Fruit fly (Drosophila melanogaster) whole organism, embryonic: ENCODE results near the gene RhoGAPp190.

Experiments
- CG10565 ChIP-seq: fragments of 200-800 bp; sonication (Bioruptor generic); optimal IDR thresholded peaks from 3 replicates; lab custom pipeline; 2016; ENCODE audit warnings: missing biosample characterization, mild to moderate bottlenecking, missing genetic modification characterization
- CG12104 ChIP-seq: fragments of 200-800 bp; sonication (Bioruptor generic); optimal IDR thresholded peaks from 3 replicates; lab custom pipeline; 2016; ENCODE audit warnings: missing biosample characterization, missing genetic modification characterization
- CG12744 ChIP-seq: fragments of 200-800 bp; sonication (Bioruptor generic); optimal IDR thresholded peaks from 2 replicates; lab custom pipeline; 2016; ENCODE audit warnings: missing biosample characterization, missing genetic modification characterization
- CG14860 ChIP-seq: fragments of 200-800 bp; sonication (Bioruptor generic); IDR thresholded peaks from 3 replicates; pipeline ENCODE4 v1.3.6; 2022; ENCODE audit warnings: missing biosample characterization, missing genetic modification characterization; ENCODE audit not compliant: partially characterized antibody
- CG17568 ChIP-seq: fragments of 200-800 bp; sonication (Bioruptor generic); optimal IDR thresholded peaks from 2 replicates; lab custom pipeline; 2018; ENCODE audit warnings: missing biosample characterization, mild to moderate bottlenecking, missing genetic modification characterization, moderate library complexity
- CG18262 ChIP-seq: fragments of 200-800 bp; optimal IDR thresholded peaks from 3 replicates; lab custom pipeline; 2019; ENCODE audit warnings: missing biosample characterization, mild to moderate bottlenecking, missing genetic modification characterization, moderate library complexity
- CG2120 ChIP-seq: fragments of 200-800 bp; sonication (Bioruptor generic); optimal IDR thresholded peaks from 3 replicates; lab custom pipeline; 2016; ENCODE audit warnings: missing biosample characterization, missing genetic modification characterization
- CG2199 ChIP-seq: fragments of 200-800 bp; sonication (Bioruptor generic); IDR thresholded peaks from 3 replicates; pipeline ENCODE4 v1.3.6; 2022; ENCODE audit warnings: missing biosample characterization, missing genetic modification characterization
- CG2889 ChIP-seq: fragments of 200-800 bp; sonication (Bioruptor generic); IDR thresholded peaks from 3 replicates; pipeline ENCODE4 v1.3.6; 2022; ENCODE audit warnings: missing biosample characterization, missing genetic modification characterization
- CG32532 ChIP-seq: fragments of 200-800 bp; sonication (Bioruptor generic); IDR thresholded peaks from 2 replicates; pipeline ENCODE4 v1.3.6; 2022; ENCODE audit warnings: missing biosample characterization, missing genetic modification characterization
- CG4328 ChIP-seq: fragments of 200-800 bp; sonication (Bioruptor generic); optimal IDR thresholded peaks from 3 replicates; lab custom pipeline; 2017; ENCODE audit warnings: missing biosample characterization, missing genetic modification reagents, missing genetic modification characterization
- CG43689 ChIP-seq: fragments of 200-800 bp; sonication (Bioruptor generic); IDR thresholded peaks from 2 replicates; pipeline ENCODE4 v1.3.6; 2022; ENCODE audit warnings: missing biosample characterization, missing genetic modification characterization
- CG4404 ChIP-seq: fragments of 200-800 bp; sonication (Bioruptor generic); IDR thresholded peaks from 2 replicates; pipeline ENCODE4 v1.3.6; 2022; ENCODE audit warnings: missing biosample characterization, missing genetic modification characterization
- CG4424 ChIP-seq: fragments of 200-800 bp; sonication (Bioruptor generic); optimal IDR thresholded peaks from 3 replicates; lab custom pipeline; 2016; ENCODE audit warnings: missing biosample characterization, missing genetic modification characterization
- CG5245 ChIP-seq: fragments of 200-800 bp; sonication (Bioruptor generic); optimal IDR thresholded peaks from 3 replicates; lab custom pipeline; 2016; ENCODE audit warnings: missing biosample characterization, missing genetic modification characterization
- CG7271 ChIP-seq: fragments of 200-800 bp; sonication (Bioruptor generic); optimal IDR thresholded peaks from 2 replicates; lab custom pipeline; 2018; ENCODE audit warnings: missing biosample characterization, mild to moderate bottlenecking, missing genetic modification characterization, moderate library complexity
- CG7839 ChIP-seq: fragments of 200-800 bp; sonication (Bioruptor generic); optimal IDR thresholded peaks from 3 replicates; lab custom pipeline; 2018; ENCODE audit warnings: missing biosample characterization, mild to moderate bottlenecking, missing genetic modification characterization, moderate library complexity
- CG7928 ChIP-seq: fragments of 200-800 bp; sonication (Bioruptor generic); optimal IDR thresholded peaks from 2 replicates; lab custom pipeline; 2017; ENCODE audit warnings: missing biosample characterization, mild to moderate bottlenecking, missing genetic modification characterization
- CG8924 ChIP-seq: fragments of 200-800 bp; optimal IDR thresholded peaks from 3 replicates; lab custom pipeline; 2019; ENCODE audit warnings: missing biosample characterization, mild to moderate bottlenecking, missing genetic modification characterization, moderate library complexity
- Chrac-16 ChIP-seq: fragments of 200-800 bp; sonication (Bioruptor generic); optimal IDR thresholded peaks from 3 replicates; lab custom pipeline; 2016; ENCODE audit warnings: missing biosample characterization, missing genetic modification characterization
- CoRest ChIP-seq: fragments of 200-800 bp; sonication (Bioruptor generic); optimal IDR thresholded peaks from 3 replicates; lab custom pipeline; 2018; ENCODE audit warnings: missing biosample characterization, mild to moderate bottlenecking, missing genetic modification characterization, moderate library complexity
- Dad ChIP-seq: fragments of 200-800 bp; sonication (Bioruptor generic); optimal IDR thresholded peaks from 3 replicates; lab custom pipeline; 2016; ENCODE audit warnings: missing biosample characterization, missing genetic modification characterization
- Deaf1 ChIP-seq: fragments of 200-800 bp; optimal IDR thresholded peaks from 3 replicates; lab custom pipeline; 2019; ENCODE audit warnings: missing biosample characterization, mild to moderate bottlenecking, missing genetic modification characterization, moderate library complexity
- Dek ChIP-seq: fragments of 200-800 bp; sonication (Bioruptor generic); optimal IDR thresholded peaks from 3 replicates; lab custom pipeline; 2019; ENCODE audit warnings: missing biosample characterization, mild to moderate bottlenecking, missing genetic modification characterization, moderate library complexity
- Gug ChIP-seq: fragments of 200-800 bp; sonication (Bioruptor generic); IDR thresholded peaks from 4 replicates; pipeline ENCODE4 v1.3.6; 2022; ENCODE audit warnings: missing biosample characterization, missing genetic modification characterization
- Hr39 ChIP-seq: fragments of >200 bp; optimal IDR thresholded peaks from 2 replicates; lab custom pipeline; 2017
- Hr51 ChIP-seq, 2 experiments: fragments of 200-800 bp; sonication (Bioruptor generic); optimal IDR thresholded peaks; 2 replicates in 1 of 2; 3 replicates in 1 of 2; lab custom pipeline; 2016 to 2018; ENCODE audit warnings: missing biosample characterization in 2 of 2, missing genetic modification characterization in 2 of 2, mild to moderate bottlenecking in 1 of 2, moderate library complexity in 1 of 2
- Max ChIP-seq: fragments of 200-800 bp; sonication (Bioruptor generic); optimal IDR thresholded peaks from 2 replicates; lab custom pipeline; 2016; ENCODE audit warnings: missing biosample characterization, mild to moderate bottlenecking, missing genetic modification characterization
- Neu2 ChIP-seq: fragments of 200-800 bp; sonication (Bioruptor generic); optimal IDR thresholded peaks from 3 replicates; lab custom pipeline; 2016; ENCODE audit warnings: missing biosample characterization, missing genetic modification characterization, borderline replicate concordance
- Nf-YA ChIP-seq: fragments of 200-800 bp; sonication (Bioruptor generic); IDR thresholded peaks from 2 replicates; pipeline ENCODE4 v1.3.6; 2022; ENCODE audit warnings: missing biosample characterization, missing genetic modification characterization
- Rfx ChIP-seq: fragments of 200-800 bp; sonication (Bioruptor generic); IDR thresholded peaks from 2 replicates; pipeline ENCODE4 v1.3.6; 2022; ENCODE audit warnings: missing biosample characterization, missing genetic modification characterization
- Sox100B ChIP-seq: fragments of 200-800 bp; sonication (Bioruptor generic); optimal IDR thresholded peaks from 3 replicates; lab custom pipeline; 2018; ENCODE audit warnings: missing biosample characterization, mild to moderate bottlenecking, missing genetic modification characterization
- al ChIP-seq: fragments of 200-800 bp; sonication (Bioruptor generic); IDR thresholded peaks from 2 replicates; pipeline ENCODE4 v1.3.6; 2022; ENCODE audit warnings: missing biosample characterization, missing genetic modification characterization
- ato ChIP-seq: fragments of 200-800 bp; sonication (Bioruptor generic); IDR thresholded peaks from 2 replicates; pipeline ENCODE4 v1.3.6; 2022; ENCODE audit warnings: missing biosample characterization, missing genetic modification characterization; ENCODE audit not compliant: partially characterized antibody
- bsh ChIP-seq, 2 experiments: fragments of 200-800 bp; sonication (Bioruptor generic); optimal IDR thresholded peaks; 2 replicates each; lab custom pipeline; 2017 to 2018; ENCODE audit warnings: mild to moderate bottlenecking in 2 of 2, missing biosample characterization in 2 of 2, missing genetic modification characterization in 2 of 2, moderate library complexity in 1 of 2
- ci ChIP-seq: fragments of 200-800 bp; sonication (Bioruptor generic); IDR thresholded peaks from 3 replicates; pipeline ENCODE4 v1.3.6; 2022; ENCODE audit warnings: missing biosample characterization, missing genetic modification characterization
- disco-r ChIP-seq: fragments of 200-800 bp; sonication (Bioruptor generic); optimal IDR thresholded peaks from 2 replicates; lab custom pipeline; 2016; ENCODE audit warnings: missing biosample characterization, missing genetic modification characterization
- fd64A ChIP-seq: fragments of 200-800 bp; sonication (Bioruptor generic); optimal IDR thresholded peaks from 3 replicates; lab custom pipeline; 2018; ENCODE audit warnings: missing biosample characterization, mild to moderate bottlenecking, missing genetic modification characterization
- gce ChIP-seq: fragments of 200-800 bp; sonication (Bioruptor generic); IDR thresholded peaks from 3 replicates; pipeline ENCODE4 v1.3.6; 2022; ENCODE audit warnings: missing biosample characterization, missing genetic modification characterization
- luna ChIP-seq: fragments of 200-800 bp; sonication (Bioruptor generic); optimal IDR thresholded peaks from 2 replicates; lab custom pipeline; 2016; ENCODE audit warnings: missing biosample characterization, missing genetic modification characterization
- mirr ChIP-seq: fragments of 200-800 bp; sonication (Bioruptor generic); optimal IDR thresholded peaks from 3 replicates; lab custom pipeline; 2018; ENCODE audit warnings: missing biosample characterization, mild to moderate bottlenecking, missing genetic modification characterization
- nerfin-2 ChIP-seq: fragments of 200-800 bp; sonication (Bioruptor generic); IDR thresholded peaks from 2 replicates; pipeline ENCODE4 v1.3.6; 2022; ENCODE audit warnings: missing biosample characterization, missing genetic modification characterization; ENCODE audit not compliant: partially characterized antibody
- pros ChIP-seq: fragments of 200-800 bp; sonication (Bioruptor generic); optimal IDR thresholded peaks from 3 replicates; lab custom pipeline; 2019; ENCODE audit warnings: missing biosample characterization, mild to moderate bottlenecking, missing genetic modification characterization, moderate library complexity
- stc ChIP-seq: fragments of 200-800 bp; sonication (Bioruptor generic); IDR thresholded peaks from 2 replicates; pipeline ENCODE4 v1.3.6; 2022; ENCODE audit warnings: missing biosample characterization, missing genetic modification characterization
- stwl ChIP-seq: fragments of 200-800 bp; sonication (Bioruptor generic); optimal IDR thresholded peaks from 3 replicates; lab custom pipeline; 2018; ENCODE audit warnings: missing biosample characterization, mild to moderate bottlenecking, missing genetic modification characterization, moderate library complexity
- sug ChIP-seq: fragments of 200-800 bp; optimal IDR thresholded peaks from 2 replicates; lab custom pipeline; 2019; ENCODE audit warnings: missing biosample characterization, mild to moderate bottlenecking, missing genetic modification characterization, moderate library complexity
- tap ChIP-seq: fragments of 200-800 bp; optimal IDR thresholded peaks from 3 replicates; lab custom pipeline; 2019; ENCODE audit warnings: missing biosample characterization, mild to moderate bottlenecking, missing genetic modification characterization, moderate library complexity
- usp ChIP-seq: fragments of >200 bp; optimal IDR thresholded peaks from 2 replicates; lab custom pipeline; 2017; ENCODE audit warnings: missing biosample characterization, missing genetic modification characterization
- wdn ChIP-seq: fragments of 200-800 bp; sonication (Bioruptor generic); IDR thresholded peaks from 2 replicates; pipeline ENCODE4 v1.3.6; 2022; ENCODE audit warnings: missing biosample characterization, missing genetic modification characterization
- wor ChIP-seq: fragments of 200-800 bp; sonication (Bioruptor generic); IDR thresholded peaks from 2 replicates; pipeline ENCODE4 v1.3.6; 2022; ENCODE audit warnings: missing biosample characterization, missing genetic modification characterization

RhoGAPp190 gene

dm6 chrX:17698864-17699504 lies 46.6 kb upstream of the RhoGAPp190 start (continued):
- peak; percentile 14 for TF ChIP-seq Neu2
- no peak for TF ChIP-seq Hr39 (lab: Kevin White, UChicago)
- TF ChIP-seq mirr: peak; percentile 48
- TF ChIP-seq CG7928 (GFP tag; lab: Kevin White, UChicago): peak; percentile 55
- no peak for TF ChIP-seq ato (GFP tag; lab: Robert Waterston, UW)
- peak; percentile 71 for TF ChIP-seq Deaf1 (tag; lab: Kevin White, UChicago)
- TF ChIP-seq al: peak; percentile 75
- TF ChIP-seq ci: 0 out of 3 replicates have a peak, but pooled peaks have one; percentile 44
- TF ChIP-seq gce: peak; percentile 28; the same call in 1 of the 3 replicates
- no peak for TF ChIP-seq CG7271 (tag; lab: Kevin White, UChicago)
- TF ChIP-seq nerfin-2: no peak
- TF ChIP-seq CG2889 (GFP tag; lab: Robert Waterston, UW): peak; percentile 49; the same call in 1 of the 3 replicates
- TF ChIP-seq pros (GFP tag; lab: Kevin White, UChicago): peak; percentile 54
- peak; percentile 94 for TF ChIP-seq Sox100B (GFP tag; lab: Kevin White, UChicago)
- TF ChIP-seq wdn (GFP tag; lab: Robert Waterston, UW): peak; percentile 62
- peak; percentile 84 for TF ChIP-seq Rfx (GFP tag; lab: Robert Waterston, UW)
- TF ChIP-seq CG17568: peak; percentile 83
- no peak for TF ChIP-seq stwl
- peak; percentile 87 for TF ChIP-seq Max (GFP tag; lab: Kevin White, UChicago)
- TF ChIP-seq CG12744 (GFP tag; lab: Kevin White, UChicago): peak; percentile 83
- TF ChIP-seq wor (GFP tag; lab: Robert Waterston, UW): peak; percentile 51; the same call in 1 of the 2 replicates
- TF ChIP-seq CG18262 (tag; lab: Kevin White, UChicago): peak; percentile 92
- peak; percentile 75 for TF ChIP-seq CG5245 (GFP tag; lab: Kevin White, UChicago)
- no peak for TF ChIP-seq CG14860 (GFP tag; lab: Robert Waterston, UW)
- TF ChIP-seq luna (GFP tag; lab: Kevin White, UChicago): no peak
- TF ChIP-seq Chrac-16 (GFP tag; lab: Kevin White, UChicago): peak; percentile 53
- TF ChIP-seq CG4404 (GFP tag; lab: Robert Waterston, UW): peak; percentile 63
- 0 out of 2 replicates have a peak, but pooled peaks have one; percentile 30 for TF ChIP-seq CG43689
- TF ChIP-seq CG2120 (GFP tag; lab: Kevin White, UChicago): peak; percentile 92
- TF ChIP-seq Gug (GFP tag; lab: Robert Waterston, UW): peak; percentile 51; the same call in 1 of the 4 replicates
- no peak for TF ChIP-seq fd64A
- TF ChIP-seq CG4424: peak; percentile 84
- peak; percentile 83 for TF ChIP-seq Dek
- TF ChIP-seq Hr51 (GFP tag; optimal IDR thresholded peaks at IDR 0.05; lab: Kevin White, UChicago): peak; percentile 82 to 92
- peak; percentile 79 to 82 for TF ChIP-seq bsh (GFP tag; optimal IDR thresholded peaks at IDR 0.05; lab: Kevin White, UChicago)
- peak; percentile 77 for TF ChIP-seq Dad (GFP tag; lab: Kevin White, UChicago)
- peak; percentile 95 for TF ChIP-seq CoRest
- TF ChIP-seq CG10565 (GFP tag; lab: Kevin White, UChicago): peak; percentile 9
- TF ChIP-seq usp (GFP tag; lab: Kevin White, UChicago): no peak
- TF ChIP-seq CG12104: peak; percentile 89
- peak; percentile 94 for TF ChIP-seq CG8924 (tag; lab: Kevin White, UChicago)
- no peak for TF ChIP-seq CG2199 (GFP tag; lab: Robert Waterston, UW)
- peak; percentile 85 for TF ChIP-seq CG4328
- TF ChIP-seq Nf-YA (GFP tag; lab: Robert Waterston, UW): peak; percentile 65
- TF ChIP-seq CG32532 (GFP tag; lab: Robert Waterston, UW): peak; percentile 79
- TF ChIP-seq stc (GFP tag; lab: Robert Waterston, UW): peak; percentile 62
- TF ChIP-seq disco-r (GFP tag; lab: Kevin White, UChicago): peak; percentile 70
- peak; percentile 88 for TF ChIP-seq sug
- TF ChIP-seq tap (tag; lab: Kevin White, UChicago): peak; percentile 80
- TF ChIP-seq CG7839 (tag; lab: Kevin White, UChicago): peak; percentile 93
